Worm (Caenorhabditis elegans) whole organism, L2 larva: ENCODE measurements around the gene T28D9.4.

ENCODE experiments used
- C34F6.9 ChIP-seq: fragments of 150-350 bp; optimal IDR thresholded peaks from 2 replicates; lab custom pipeline; 2014; ENCODE audit warnings: missing biosample characterization, missing genetic modification characterization
- F13H6.1 ChIP-seq: sonication (generic microtip); optimal IDR thresholded peaks from 2 replicates; lab custom pipeline; 2016; ENCODE audit warnings: missing genetic modification characterization, missing compliant biosample characterization
- alr-1 ChIP-seq: fragments of 150-350 bp; optimal IDR thresholded peaks from 2 replicates; lab custom pipeline; 2014; ENCODE audit warnings: missing biosample characterization, missing genetic modification characterization
- ceh-16 ChIP-seq: fragments of 150-350 bp; optimal IDR thresholded peaks from 2 replicates; lab custom pipeline; 2014; ENCODE audit warnings: missing biosample characterization, missing genetic modification characterization
- ceh-82 ChIP-seq: fragments of 150-350 bp; optimal IDR thresholded peaks from 2 replicates; lab custom pipeline; 2014; ENCODE audit warnings: missing biosample characterization, missing genetic modification characterization
- crh-2 ChIP-seq: sonication (generic microtip); optimal IDR thresholded peaks from 2 replicates; lab custom pipeline; 2017; ENCODE audit warnings: missing biosample characterization, missing genetic modification characterization
- egl-27 ChIP-seq: sonication (generic microtip); optimal IDR thresholded peaks from 3 replicates; lab custom pipeline; 2017; ENCODE audit warnings: missing biosample characterization, missing genetic modification reagents, missing genetic modification characterization
- elt-1 ChIP-seq: fragments of 150-350 bp; optimal IDR thresholded peaks from 2 replicates; lab custom pipeline; 2014; ENCODE audit warnings: missing biosample characterization, missing genetic modification characterization
- gmeb-1 ChIP-seq: fragments of 150-350 bp; optimal IDR thresholded peaks from 2 replicates; lab custom pipeline; 2014; ENCODE audit warnings: missing biosample characterization, missing genetic modification characterization
- lin-39 ChIP-seq: fragments of 150-350 bp; optimal IDR thresholded peaks from 2 replicates; lab custom pipeline; 2014; ENCODE audit warnings: missing biosample characterization, missing genetic modification reagents, missing genetic modification characterization
- lsy-2 ChIP-seq, 2 experiments: fragments of 150-350 bp in 1 of 2; sonication (generic microtip) in 1 of 2; optimal IDR thresholded peaks; 2 replicates each; lab custom pipeline; 2014 to 2017; ENCODE audit warnings: missing biosample characterization in 2 of 2, missing genetic modification characterization in 2 of 2
- mab-5 ChIP-seq: fragments of 150-350 bp; optimal IDR thresholded peaks from 2 replicates; lab custom pipeline; 2014; ENCODE audit warnings: missing biosample characterization, missing genetic modification characterization
- mbf-1 ChIP-seq: sonication (generic microtip); optimal IDR thresholded peaks from 2 replicates; lab custom pipeline; 2017; ENCODE audit warnings: missing biosample characterization, missing genetic modification characterization
- mdl-1 ChIP-seq, 2 experiments: fragments of 150-350 bp in 1 of 2; sonication (generic microtip) in 1 of 2; optimal IDR thresholded peaks; 2 replicates each; lab custom pipeline; 2017; ENCODE audit warnings: missing biosample characterization in 2 of 2, missing genetic modification characterization in 2 of 2
- nhr-12 ChIP-seq: fragments of 150-350 bp; optimal IDR thresholded peaks from 2 replicates; lab custom pipeline; 2014; ENCODE audit warnings: missing biosample characterization, missing genetic modification characterization
- nhr-129 ChIP-seq: fragments of 150-350 bp; optimal IDR thresholded peaks from 2 replicates; lab custom pipeline; 2014; ENCODE audit warnings: missing biosample characterization, missing genetic modification characterization
- nhr-21 ChIP-seq: fragments of 150-350 bp; optimal IDR thresholded peaks from 2 replicates; lab custom pipeline; 2014; ENCODE audit warnings: missing biosample characterization, missing genetic modification characterization
- nhr-23 ChIP-seq: fragments of 150-350 bp; optimal IDR thresholded peaks from 2 replicates; lab custom pipeline; 2014; ENCODE audit warnings: missing biosample characterization, missing genetic modification reagents, missing genetic modification characterization
- nhr-237 ChIP-seq: fragments of 150-350 bp; optimal IDR thresholded peaks from 2 replicates; lab custom pipeline; 2014; ENCODE audit warnings: missing biosample characterization, missing genetic modification characterization
- nhr-25 ChIP-seq: fragments of 150-350 bp; sonication (generic microtip); optimal IDR thresholded peaks from 3 replicates; lab custom pipeline; 2014; ENCODE audit warnings: missing biosample characterization, missing genetic modification characterization
- peb-1 ChIP-seq: fragments of 150-350 bp; optimal IDR thresholded peaks from 2 replicates; lab custom pipeline; 2014; ENCODE audit warnings: missing biosample characterization, missing genetic modification characterization
- skn-1 ChIP-seq: sonication (generic microtip); optimal IDR thresholded peaks from 2 replicates; lab custom pipeline; 2017; ENCODE audit warnings: missing biosample characterization, missing genetic modification characterization
- sma-3 ChIP-seq: sonication (generic microtip); optimal IDR thresholded peaks from 2 replicates; lab custom pipeline; 2016; ENCODE audit warnings: missing genetic modification reagents, missing genetic modification characterization, missing compliant biosample characterization
- snpc-4 ChIP-seq: fragments of 150-350 bp; optimal IDR thresholded peaks from 2 replicates; lab custom pipeline; 2014; ENCODE audit warnings: missing biosample characterization, missing genetic modification characterization
- unc-39 ChIP-seq: fragments of 150-350 bp; optimal IDR thresholded peaks from 2 replicates; lab custom pipeline; 2014; ENCODE audit warnings: missing biosample characterization, missing genetic modification characterization
- unc-55 ChIP-seq: fragments of 150-350 bp; sonication (generic microtip); optimal IDR thresholded peaks from 3 replicates; lab custom pipeline; 2014; ENCODE audit warnings: missing biosample characterization, missing genetic modification reagents, missing genetic modification characterization
- zag-1 ChIP-seq: fragments of 150-350 bp; optimal IDR thresholded peaks from 2 replicates; lab custom pipeline; 2014; ENCODE audit warnings: missing biosample characterization, missing genetic modification characterization
- ztf-1 ChIP-seq: fragments of 200-800 bp; sonication (Bioruptor generic); conservative IDR thresholded peaks from 2 replicates; pipeline ENCODE4 v1.3.6; 2022; ENCODE audit warnings: missing genetic modification characterization, missing compliant biosample characterization
- ztf-11 ChIP-seq: sonication (generic microtip); optimal IDR thresholded peaks from 2 replicates; lab custom pipeline; 2017; ENCODE audit warnings: missing biosample characterization, missing genetic modification characterization
- ztf-4 ChIP-seq: fragments of 150-350 bp; optimal IDR thresholded peaks from 2 replicates; lab custom pipeline; 2014; ENCODE audit warnings: missing biosample characterization, missing genetic modification characterization

Gene T28D9.4

ce11 chrII:6500161-6500560 is 23.4 kb downstream of the T28D9.4 start, which contains the start of gene R05G9.5:
Gene R05G9.5 (minus strand): TSS chrII:6500261.
- TF ChIP-seq nhr-21 (tag; lab: Kevin White, UChicago), result no peak
- TF ChIP-seq nhr-237 (tag; lab: Kevin White, UChicago), result no peak
- no peak for TF ChIP-seq elt-1 (tag; lab: Kevin White, UChicago)
- TF ChIP-seq, all 48 proteins: peak for 0

ce11 chrII:6501420-6501819 is 24.7 kb downstream of the T28D9.4 start, which contains the start of gene R05G9.3:
Gene R05G9.3 (minus strand): TSS chrII:6501520.
- TF ChIP-seq snpc-4 (tag; lab: Kevin White, UChicago) (no peak), ztf-4 (no peak), peb-1 (tag; lab: Kevin White, UChicago) (no peak), ceh-16 (no peak), nhr-12 (tag; lab: Kevin White, UChicago) (no peak), unc-39 (tag; lab: Kevin White, UChicago) (no peak), ztf-11 (no peak), alr-1 (tag; lab: Kevin White, UChicago) (no peak)

DNA sequence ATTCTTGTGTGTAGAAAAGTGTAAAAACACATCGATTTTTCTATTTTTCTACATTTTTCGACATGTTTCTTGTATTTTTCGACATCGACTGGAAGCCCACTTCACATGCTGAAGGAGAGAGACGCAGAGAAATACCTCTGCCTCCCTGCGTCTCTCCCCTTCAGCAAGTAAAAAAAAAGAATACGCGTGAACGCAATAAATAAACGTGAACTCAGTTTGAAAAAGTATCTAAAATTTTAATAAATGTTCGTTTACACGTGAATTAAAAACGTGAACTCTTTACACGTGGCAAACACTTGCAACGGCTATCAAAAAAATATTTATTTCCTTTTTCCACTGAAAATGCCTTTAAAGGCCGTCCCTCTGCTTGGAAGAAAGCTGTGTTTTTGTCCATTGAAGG is 26.1 kb downstream of the T28D9.4 start, which contains the start of gene R05G9.1:
Gene R05G9.1 (plus strand): TSS at position 343 of the 400 bp plus-strand sequence.
- TF ChIP-seq mbf-1 (no peak), nhr-129 (tag; lab: Kevin White, UChicago) (no peak), C34F6.9 (tag; lab: Kevin White, UChicago) (peak; percentile 35)

- no peak for TF ChIP-seq elt-1 (tag; lab: Kevin White, UChicago)
- no peak for TF ChIP-seq ztf-1 (GFP tag; lab: Robert Waterston, UW)
- TF ChIP-seq gmeb-1 (tag; lab: Kevin White, UChicago), result no peak
- no peak for TF ChIP-seq nhr-12 (tag; lab: Kevin White, UChicago)
- no peak for TF ChIP-seq mbf-1
- TF ChIP-seq lin-39 (tag; lab: Kevin White, UChicago), result no peak
Observed at ce11 chrII:6513357-6513756, 36.6 kb downstream of the T28D9.4 start.

ce11 chrII:6513911-6514310 is 37.2 kb downstream of the T28D9.4 start, which contains the start of gene R05G9R.1:
Gene R05G9R.1 (minus strand): TSS chrII:6514011.
- TF ChIP-seq mdl-1 (tag; optimal IDR thresholded peaks at IDR 0.05; lab: Kevin White, UChicago), result no peak
- TF ChIP-seq nhr-23 (tag; lab: Kevin White, UChicago), result no peak
- no peak for TF ChIP-seq nhr-237 (tag; lab: Kevin White, UChicago)
- no peak for TF ChIP-seq egl-27 (tag; lab: Kevin White, UChicago)
- TF ChIP-seq, all 48 proteins: peak for 0

- TF ChIP-seq lsy-2 (tag; optimal IDR thresholded peaks at IDR 0.05; lab: Kevin White, UChicago), result no peak
- TF ChIP-seq C34F6.9 (tag; lab: Kevin White, UChicago), result no peak
- no peak for TF ChIP-seq nhr-23 (tag; lab: Kevin White, UChicago)
- TF ChIP-seq nhr-12 (tag; lab: Kevin White, UChicago), result no peak
- TF ChIP-seq mab-5 (tag; lab: Kevin White, UChicago), result no peak
- no peak for TF ChIP-seq nhr-129 (tag; lab: Kevin White, UChicago)
- no peak for TF ChIP-seq unc-39 (tag; lab: Kevin White, UChicago)
- TF ChIP-seq F13H6.1 (tag; lab: Kevin White, UChicago), result no peak
- TF ChIP-seq ceh-16, result no peak
- TF ChIP-seq zag-1 (tag; lab: Kevin White, UChicago), result no peak
- no peak for TF ChIP-seq crh-2 (tag; lab: Kevin White, UChicago)
- no peak for TF ChIP-seq unc-55 (GFP tag; lab: Kevin White, UChicago)
- TF ChIP-seq ztf-4, result no peak
- no peak for TF ChIP-seq sma-3
- TF ChIP-seq nhr-25 (tag; lab: Kevin White, UChicago), result no peak
- TF ChIP-seq ztf-11, result no peak
- no peak for TF ChIP-seq ceh-82 (tag; lab: Kevin White, UChicago)
Observed at ce11 chrII:6516276-6516675, 39.5 kb downstream of the T28D9.4 start, which contains the start of gene C56E6.7. Gene C56E6.7 (plus strand): TSS chrII:6516576.

DNA sequence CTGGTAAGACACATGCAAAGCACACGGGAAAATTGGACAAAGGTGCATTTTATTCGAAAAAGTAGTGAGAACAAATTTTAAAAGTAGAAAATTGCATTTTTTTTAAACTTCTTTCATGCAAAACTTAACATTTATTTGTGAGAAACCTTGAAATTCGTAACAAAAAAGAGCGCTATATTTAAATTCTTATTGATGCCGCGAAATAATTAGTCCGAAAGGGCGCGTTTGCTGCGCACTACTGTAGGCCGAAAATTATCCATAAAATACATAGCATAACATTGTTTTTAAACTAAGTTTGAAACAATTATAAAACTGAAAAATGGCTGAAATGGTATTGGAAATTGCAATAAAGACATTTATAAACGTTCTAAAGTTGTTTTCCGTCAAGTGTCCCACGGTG is 42.9 kb downstream of the T28D9.4 start:
- no peak for TF ChIP-seq unc-39 (tag; lab: Kevin White, UChicago)
- TF ChIP-seq sma-3, result no peak
- no peak for TF ChIP-seq crh-2 (tag; lab: Kevin White, UChicago)
- TF ChIP-seq alr-1 (tag; lab: Kevin White, UChicago), result no peak
- no peak for TF ChIP-seq skn-1 (tag; lab: Kevin White, UChicago)
